Worm (Caenorhabditis elegans): Measurements from ENCODE around the gene srw-6.
A peak's percentile ranks its signal among the peaks of the same experiment; 100 is the strongest.

srw-6 gene

DNA sequence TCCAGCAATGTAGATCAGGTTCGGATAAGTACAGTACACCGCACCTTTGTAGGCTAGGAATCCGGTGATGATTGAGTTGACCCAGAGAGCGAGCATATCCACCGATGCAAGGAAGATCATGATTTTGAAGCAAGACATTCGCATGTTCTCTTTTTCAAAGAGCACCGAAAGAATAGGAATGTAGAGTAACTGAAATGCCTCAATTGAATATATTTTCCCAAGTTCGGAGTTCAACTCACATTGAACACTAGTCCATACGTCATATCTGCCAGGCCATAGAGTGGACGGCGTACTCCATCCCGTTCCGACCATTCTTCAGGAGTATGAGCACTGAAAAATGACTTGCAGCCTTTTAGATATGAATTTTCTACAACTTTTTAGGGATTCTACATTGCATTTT lies 8.7 kb upstream of the srw-6 start:
- no peak for TF ChIP-seq hlh-30 (tag; optimal IDR thresholded peaks at IDR 0.05; ENCODE audit: insufficient read depth)
- TF ChIP-seq nhr-11 (tag; optimal IDR thresholded peaks at IDR 0.05), result no peak
- peak in 1 of 2 experiments; percentile 90 for TF ChIP-seq unc-62 (GFP tag; optimal IDR thresholded peaks at IDR 0.05 in 1 of 2)
- no peak for TF ChIP-seq unc-62 (tag; optimal IDR thresholded peaks at IDR 0.05)

DNA sequence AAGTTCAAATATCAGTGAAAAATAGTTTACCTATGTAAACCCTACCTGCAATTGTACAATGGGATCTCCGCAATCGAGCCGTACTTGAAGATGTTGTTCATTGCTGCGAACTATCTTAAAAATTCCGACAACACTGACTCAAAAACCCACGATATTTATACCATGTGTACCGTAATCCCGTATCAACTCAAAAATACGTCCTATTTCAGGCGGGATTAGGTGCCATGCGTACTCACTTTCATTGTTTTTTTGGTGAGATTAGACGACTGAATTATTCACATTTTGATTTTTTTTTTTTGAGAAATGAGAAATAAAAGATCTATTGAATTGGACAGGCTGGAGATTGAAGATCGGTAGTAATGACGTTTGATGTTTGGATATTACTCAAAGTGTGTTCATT lies 8.1 kb upstream of the srw-6 start, which contains the start of gene srt-30:
Gene srt-30 (minus strand): TSS at position 101 of the 400 bp plus-strand sequence.
- TF ChIP-seq mxl-2 (GFP tag; conservative IDR thresholded peaks at IDR 0.05) (no peak), rbr-2 (tag; optimal IDR thresholded peaks at IDR 0.05) (no peak)

DNA sequence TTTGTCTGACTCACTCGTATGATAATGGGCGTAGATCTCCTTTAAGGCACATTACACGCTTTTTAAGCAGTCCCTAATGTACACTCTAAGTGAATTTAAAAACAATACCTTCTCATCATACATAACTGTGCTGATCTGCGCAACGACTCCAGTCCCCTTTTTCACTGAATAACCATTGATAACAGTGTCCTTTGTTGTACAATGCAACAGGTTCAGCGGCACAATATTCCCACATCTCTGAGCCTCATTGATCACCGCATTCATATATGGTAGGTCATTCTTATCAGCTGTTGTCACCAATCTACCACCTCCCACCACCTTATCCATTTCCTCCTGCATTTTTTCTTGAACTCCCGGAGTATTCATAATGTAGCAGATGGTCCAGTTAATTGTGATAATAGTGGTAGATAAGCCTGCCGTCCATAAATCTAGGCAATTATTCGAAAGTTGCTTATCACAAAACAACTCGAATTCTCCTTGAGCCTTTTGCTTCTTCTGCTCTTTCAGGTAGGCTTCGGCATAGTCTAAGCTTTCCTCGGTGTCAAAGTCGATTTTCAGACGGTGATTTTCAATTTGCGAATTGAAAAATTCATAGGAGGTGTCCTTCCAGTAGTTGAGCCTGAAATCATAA lies 6.5 kb upstream of the srw-6 start:
- TF ChIP-seq unc-62 (GFP tag; optimal IDR thresholded peaks at IDR 0.05 in 1 of 2) (peak in 1 of 2 experiments; percentile 92), unc-62 (tag; optimal IDR thresholded peaks at IDR 0.05) (no peak), mxl-3 (GFP tag; optimal IDR thresholded peaks at IDR 0.05) (no peak), aha-1 (tag) (peak; percentile 66)

DNA sequence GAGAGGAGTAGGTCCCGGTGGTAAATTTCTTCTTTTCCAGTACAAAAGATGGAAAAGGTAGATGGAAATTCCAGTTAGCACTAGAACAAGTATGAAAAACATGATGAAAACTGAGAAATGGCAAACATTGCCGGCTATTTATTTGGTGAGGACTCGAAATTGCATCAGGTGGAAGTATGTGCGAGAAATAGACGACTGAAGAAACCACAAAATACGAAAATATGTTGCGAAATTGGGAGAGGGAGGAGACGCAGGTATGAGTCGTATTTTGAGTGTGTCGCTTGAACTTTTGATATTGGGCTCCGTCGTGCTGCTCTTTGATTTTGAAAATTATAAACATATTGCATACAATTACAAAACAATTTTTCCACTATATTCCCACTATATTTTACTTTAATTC lies 5.1 kb upstream of the srw-6 start, which contains the start of gene cyp-33C8:
Gene cyp-33C8 (minus strand): TSS at position 200 of the 400 bp plus-strand sequence.
- TF ChIP-seq nhr-28 (tag; optimal IDR thresholded peaks at IDR 0.05) (peak; percentile 95), nhr-11 (tag; optimal IDR thresholded peaks at IDR 0.05) (peak; percentile 63), mdt-29 (GFP tag; IDR thresholded peaks at IDR 0.05) (no peak), dmd-6 (GFP tag; IDR thresholded peaks at IDR 0.05) (peak; percentile 49), hif-1 (tag; optimal IDR thresholded peaks at IDR 0.05) (peak in 1 of 2 experiments; percentile 46), spr-1 (tag; optimal IDR thresholded peaks at IDR 0.05) (no peak), daf-16 (GFP tag; optimal IDR thresholded peaks at IDR 0.05) (no peak), daf-16 (tag; optimal IDR thresholded peaks at IDR 0.05) (peak; percentile 70), dpl-1 (GFP tag; optimal IDR thresholded peaks at IDR 0.05) (peak; percentile 16), zag-1 (tag; optimal IDR thresholded peaks at IDR 0.05) (no peak), nhr-102 (tag; optimal IDR thresholded peaks at IDR 0.05) (peak; percentile 31), hlh-11 (tag; optimal IDR thresholded peaks at IDR 0.05) (peak; percentile 31), mes-2 (tag; optimal IDR thresholded peaks at IDR 0.05; ENCODE audit: poor library complexity, severe bottlenecking) (peak; percentile 23), pqm-1 (tag; optimal IDR thresholded peaks at IDR 0.05) (peak; percentile 8), pha-4 (GFP tag; IDR thresholded peaks at IDR 0.05) (no peak), pha-4 (tag; optimal IDR thresholded peaks at IDR 0.05) (peak; percentile 6), jun-1 (tag; optimal IDR thresholded peaks at IDR 0.05) (no peak), spr-3 (GFP tag; optimal IDR thresholded peaks at IDR 0.05) (no peak)

DNA sequence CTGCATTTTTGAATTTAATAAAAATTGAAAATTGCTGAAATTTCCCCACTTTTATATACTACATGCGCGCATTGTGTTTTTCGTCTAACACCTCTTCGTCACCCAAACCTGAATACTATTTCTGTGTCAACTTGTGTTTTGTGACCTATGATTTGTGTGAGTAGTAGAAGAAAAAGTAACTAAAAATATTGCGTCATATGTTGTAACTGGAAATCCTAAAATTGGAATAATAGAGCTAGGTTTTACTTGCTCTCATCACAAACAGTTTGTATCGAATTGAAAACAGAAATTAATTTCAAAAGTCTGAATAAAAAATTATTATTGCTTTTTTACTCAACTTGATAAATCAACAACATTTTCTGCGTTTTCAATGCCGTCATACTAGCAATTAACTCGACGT lies 2.9 kb upstream of the srw-6 start, which contains the start of gene R08F11.4:
Gene R08F11.4 (minus strand): TSS at position 29 of the 400 bp plus-strand sequence.
- TF ChIP-seq pqm-1 (tag; optimal IDR thresholded peaks at IDR 0.05) (peak; percentile 48), madf-9 (GFP tag; conservative IDR thresholded peaks at IDR 0.05) (no peak), duxl-1 (tag; optimal IDR thresholded peaks at IDR 0.05; ENCODE audit: poor library complexity) (no peak), ztf-7 (tag; optimal IDR thresholded peaks at IDR 0.05) (peak; percentile 95), nhr-25 (tag; optimal IDR thresholded peaks at IDR 0.05; ENCODE audit: borderline replicate concordance, insufficient read depth) (no peak), aha-1 (tag) (peak; percentile 71), cey-2 (tag; optimal IDR thresholded peaks at IDR 0.05; ENCODE audit: borderline replicate concordance, insufficient read depth) (no peak), nhr-28 (tag; optimal IDR thresholded peaks at IDR 0.05) (peak; percentile 81), unc-62 (GFP tag; optimal IDR thresholded peaks at IDR 0.05 in 1 of 2) (peak in 1 of 2 experiments; percentile 54), unc-62 (tag; optimal IDR thresholded peaks at IDR 0.05) (no peak)
